Fruit fly (Drosophila melanogaster) whole organism, embryonic: ENCODE results near the gene CG33941.

ENCODE experiments used
- Asciz ChIP-seq: fragments of 200-800 bp; sonication (Bioruptor generic); optimal IDR thresholded peaks from 2 replicates; lab custom pipeline; 2017; ENCODE audit warnings: missing biosample characterization, mild to moderate bottlenecking, missing genetic modification characterization, missing genetic modification reagents
- Atf6 ChIP-seq: fragments of 200-800 bp; sonication (Bioruptor generic); IDR thresholded peaks from 2 replicates; pipeline ENCODE4 v1.3.6; 2022; ENCODE audit warnings: missing biosample characterization, missing genetic modification characterization
- Bdp1 ChIP-seq: fragments of 200-800 bp; sonication (Bioruptor generic); optimal IDR thresholded peaks from 3 replicates; lab custom pipeline; 2016; ENCODE audit warnings: missing biosample characterization, missing genetic modification characterization
- Bteb2 ChIP-seq: fragments of 200-800 bp; sonication (Bioruptor generic); optimal IDR thresholded peaks from 2 replicates; lab custom pipeline; 2016; ENCODE audit warnings: missing biosample characterization, missing genetic modification characterization
- CG10462 ChIP-seq: fragments of 200-800 bp; sonication (Bioruptor generic); optimal IDR thresholded peaks from 2 replicates; lab custom pipeline; 2016; ENCODE audit warnings: missing biosample characterization, missing genetic modification characterization
- CG11093 ChIP-seq: fragments of 200-800 bp; sonication (Bioruptor generic); IDR thresholded peaks from 3 replicates; pipeline ENCODE4 v1.3.6; 2022; ENCODE audit warnings: missing biosample characterization, missing genetic modification characterization
- CG12219 ChIP-seq: fragments of 200-800 bp; sonication (Bioruptor generic); optimal IDR thresholded peaks from 3 replicates; lab custom pipeline; 2018; ENCODE audit warnings: missing biosample characterization, mild to moderate bottlenecking, missing genetic modification characterization
- CG12391 ChIP-seq: fragments of 200-800 bp; sonication (Bioruptor generic); optimal IDR thresholded peaks from 3 replicates; lab custom pipeline; 2018; ENCODE audit warnings: missing biosample characterization, mild to moderate bottlenecking, missing genetic modification characterization, moderate library complexity
- CG12769 ChIP-seq: fragments of 200-800 bp; sonication (Bioruptor generic); optimal IDR thresholded peaks from 2 replicates; lab custom pipeline; 2019; ENCODE audit warnings: missing biosample characterization, mild to moderate bottlenecking, missing genetic modification characterization, moderate library complexity
- CG14860 ChIP-seq: fragments of 200-800 bp; sonication (Bioruptor generic); IDR thresholded peaks from 3 replicates; pipeline ENCODE4 v1.3.6; 2022; ENCODE audit warnings: missing biosample characterization, missing genetic modification characterization; ENCODE audit not compliant: partially characterized antibody
- CG15073 ChIP-seq: fragments of 200-800 bp; sonication (Bioruptor generic); optimal IDR thresholded peaks from 2 replicates; lab custom pipeline; 2016; ENCODE audit warnings: missing biosample characterization, missing genetic modification characterization
- CG16863 ChIP-seq: fragments of 200-800 bp; sonication (Bioruptor generic); optimal IDR thresholded peaks from 3 replicates; lab custom pipeline; 2016; ENCODE audit warnings: missing biosample characterization, missing genetic modification characterization
- CG1792 ChIP-seq: fragments of 200-800 bp; sonication (Bioruptor generic); optimal IDR thresholded peaks from 2 replicates; lab custom pipeline; 2016; ENCODE audit warnings: missing biosample characterization, missing genetic modification characterization
- CG2120 ChIP-seq: fragments of 200-800 bp; sonication (Bioruptor generic); optimal IDR thresholded peaks from 3 replicates; lab custom pipeline; 2016; ENCODE audit warnings: missing biosample characterization, missing genetic modification characterization
- CG6654 ChIP-seq: fragments of 200-800 bp; sonication (Bioruptor generic); optimal IDR thresholded peaks from 2 replicates; lab custom pipeline; 2017; ENCODE audit warnings: missing biosample characterization, mild to moderate bottlenecking, missing genetic modification characterization
- CG7839 ChIP-seq: fragments of 200-800 bp; sonication (Bioruptor generic); optimal IDR thresholded peaks from 3 replicates; lab custom pipeline; 2018; ENCODE audit warnings: missing biosample characterization, mild to moderate bottlenecking, missing genetic modification characterization, moderate library complexity
- CG9727 ChIP-seq: fragments of 200-800 bp; sonication (Bioruptor generic); optimal IDR thresholded peaks from 3 replicates; lab custom pipeline; 2017; ENCODE audit warnings: missing biosample characterization, mild to moderate bottlenecking, missing genetic modification characterization
- CkIIα-i1 ChIP-seq: fragments of 200-800 bp; sonication (Bioruptor generic); IDR thresholded peaks from 2 replicates; pipeline ENCODE4 v1.3.6; 2022; ENCODE audit warnings: missing biosample characterization, missing genetic modification characterization
- CoRest ChIP-seq: fragments of 200-800 bp; sonication (Bioruptor generic); optimal IDR thresholded peaks from 3 replicates; lab custom pipeline; 2018; ENCODE audit warnings: missing biosample characterization, mild to moderate bottlenecking, missing genetic modification characterization, moderate library complexity
- D19A ChIP-seq: fragments of 200-800 bp; optimal IDR thresholded peaks from 3 replicates; lab custom pipeline; 2019; ENCODE audit warnings: missing biosample characterization, mild to moderate bottlenecking, missing genetic modification characterization, moderate library complexity
- Dbx ChIP-seq: fragments of 200-800 bp; sonication (Bioruptor generic); IDR thresholded peaks from 3 replicates; pipeline ENCODE4 v1.3.6; 2022; ENCODE audit warnings: missing biosample characterization, missing genetic modification characterization
- Eip74EF ChIP-seq, 2 experiments: fragments of 200-800 bp in 1 of 2; fragments of >200 bp in 1 of 2; sonication (Bioruptor generic) in 1 of 2; optimal IDR thresholded peaks; 2 replicates each; lab custom pipeline; 2017 to 2019; ENCODE audit warnings: missing biosample characterization in 2 of 2, missing genetic modification characterization in 2 of 2, mild to moderate bottlenecking in 1 of 2, moderate library complexity in 1 of 2
- Med ChIP-seq: fragments of 200-800 bp; sonication (Bioruptor generic); peaks from one replicate; lab custom pipeline; 2016; ENCODE audit warnings: missing biosample characterization, missing genetic modification characterization, mild to moderate bottlenecking, inconsistent platforms, moderate library complexity
- Optix ChIP-seq: fragments of 200-800 bp; sonication (Bioruptor generic); IDR thresholded peaks from 3 replicates; pipeline ENCODE4 v1.3.6; 2022; ENCODE audit warnings: missing biosample characterization, missing genetic modification characterization
- Trl ChIP-seq, 3 experiments: fragments of >200 bp in 2 of 3; fragments of 200-800 bp in 1 of 3; sonication (Bioruptor generic) in 1 of 3; optimal IDR thresholded peaks; 2 replicates in 1 of 3; 3 replicates in 2 of 3; lab custom pipeline; 2016 to 2017; ENCODE audit warnings: missing biosample characterization in 1 of 3, missing genetic modification characterization in 1 of 3
- abd-A ChIP-seq: fragments of 200-800 bp; sonication (Bioruptor generic); optimal IDR thresholded peaks from 3 replicates; lab custom pipeline; 2019; ENCODE audit warnings: missing biosample characterization, mild to moderate bottlenecking, missing genetic modification characterization, moderate library complexity
- ato ChIP-seq: fragments of 200-800 bp; sonication (Bioruptor generic); IDR thresholded peaks from 2 replicates; pipeline ENCODE4 v1.3.6; 2022; ENCODE audit warnings: missing biosample characterization, missing genetic modification characterization; ENCODE audit not compliant: partially characterized antibody
- bbx ChIP-seq: fragments of 200-800 bp; sonication (Bioruptor generic); IDR thresholded peaks from 2 replicates; pipeline ENCODE4 v1.3.6; 2022; ENCODE audit warnings: missing biosample characterization, missing genetic modification characterization; ENCODE audit not compliant: partially characterized antibody
- bigmax ChIP-seq: fragments of 200-800 bp; sonication (Bioruptor generic); optimal IDR thresholded peaks from 2 replicates; lab custom pipeline; 2018; ENCODE audit warnings: missing biosample characterization, mild to moderate bottlenecking, missing genetic modification characterization
- btn ChIP-seq: fragments of 200-800 bp; sonication (Bioruptor generic); optimal IDR thresholded peaks from 2 replicates; lab custom pipeline; 2016; ENCODE audit warnings: missing biosample characterization, missing genetic modification characterization
- croc ChIP-seq: fragments of 200-800 bp; sonication (Bioruptor generic); conservative IDR thresholded peaks from 3 replicates; pipeline ENCODE4 v1.3.6; 2022; ENCODE audit warnings: missing biosample characterization, missing genetic modification characterization
- eve ChIP-seq, 2 experiments: fragments of >200 bp; optimal IDR thresholded peaks; 2 replicates each; lab custom pipeline; 2017; ENCODE audit warnings: missing biosample characterization in 2 of 2, missing genetic modification characterization in 2 of 2
- eyg ChIP-seq: fragments of 200-800 bp; sonication (Bioruptor generic); optimal IDR thresholded peaks from 3 replicates; lab custom pipeline; 2016; ENCODE audit warnings: missing biosample characterization, missing genetic modification characterization
- nerfin-1 ChIP-seq: fragments of 200-800 bp; sonication (Bioruptor generic); optimal IDR thresholded peaks from 3 replicates; lab custom pipeline; 2019; ENCODE audit warnings: missing biosample characterization, mild to moderate bottlenecking, missing genetic modification characterization, moderate library complexity
- onecut ChIP-seq: fragments of 200-800 bp; sonication (Bioruptor generic); IDR thresholded peaks from 2 replicates; pipeline ENCODE4 v1.3.6; 2022; ENCODE audit warnings: missing biosample characterization, missing genetic modification characterization
- scrt ChIP-seq: fragments of 200-800 bp; sonication (Bioruptor generic); optimal IDR thresholded peaks from 2 replicates; lab custom pipeline; 2018; ENCODE audit warnings: missing biosample characterization, mild to moderate bottlenecking, missing genetic modification characterization, moderate library complexity
- slbo ChIP-seq: fragments of 200-800 bp; sonication (Bioruptor generic); IDR thresholded peaks from 2 replicates; pipeline ENCODE4 v1.3.6; 2022; ENCODE audit warnings: missing biosample characterization, missing genetic modification characterization
- stc ChIP-seq: fragments of 200-800 bp; sonication (Bioruptor generic); IDR thresholded peaks from 2 replicates; pipeline ENCODE4 v1.3.6; 2022; ENCODE audit warnings: missing biosample characterization, missing genetic modification characterization
- sug ChIP-seq: fragments of 200-800 bp; optimal IDR thresholded peaks from 2 replicates; lab custom pipeline; 2019; ENCODE audit warnings: missing biosample characterization, mild to moderate bottlenecking, missing genetic modification characterization, moderate library complexity
- wdn ChIP-seq: fragments of 200-800 bp; sonication (Bioruptor generic); IDR thresholded peaks from 2 replicates; pipeline ENCODE4 v1.3.6; 2022; ENCODE audit warnings: missing biosample characterization, missing genetic modification characterization

Gene CG33941

dm6 chr4:488828-489560 lies 21.7 kb downstream of the CG33941 start, which contains the start of gene Asator (continued):
- peak; percentile 60 for TF ChIP-seq scrt (GFP tag; lab: Kevin White, UChicago)
- no peak for TF ChIP-seq wdn
- peak; percentile 91 for TF ChIP-seq nerfin-1 (tag; lab: Kevin White, UChicago)
- no peak for TF ChIP-seq CkIIα-i1
- peak; percentile 54 for TF ChIP-seq CG7839 (tag; lab: Kevin White, UChicago)
- TF ChIP-seq CG10462 (GFP tag; lab: Kevin White, UChicago): no peak
- TF ChIP-seq slbo: no peak; the same call in 1 of the 2 replicates
- no peak for TF ChIP-seq CG1792
- TF ChIP-seq CG2120 (GFP tag; lab: Kevin White, UChicago): peak; percentile 83
- no peak for TF ChIP-seq Bdp1 (GFP tag; lab: Kevin White, UChicago)
- peak; percentile 70 for TF ChIP-seq CG12769 (tag; lab: Kevin White, UChicago)
- no peak for TF ChIP-seq Optix (GFP tag; lab: Robert Waterston, UW)
- no peak for TF ChIP-seq CG6654 (GFP tag; lab: Kevin White, UChicago)
- TF ChIP-seq CG12219 (GFP tag; lab: Kevin White, UChicago): peak; percentile 59
- no peak for TF ChIP-seq ato (GFP tag; lab: Robert Waterston, UW)
- TF ChIP-seq CG12391 (tag; lab: Kevin White, UChicago): peak; percentile 67
- no peak for TF ChIP-seq CG14860 (GFP tag; lab: Robert Waterston, UW)
- no peak for TF ChIP-seq CG11093
- peak; percentile 61 for TF ChIP-seq CG9727 (GFP tag; lab: Kevin White, UChicago)

- TF ChIP-seq CoRest (tag; lab: Kevin White, UChicago): peak; percentile 43
- 0 out of 2 replicates have a peak, but pooled peaks have one; percentile 31 for TF ChIP-seq stc (GFP tag; lab: Robert Waterston, UW)
- peak; percentile 27 for TF ChIP-seq CG15073
- TF ChIP-seq onecut: peak; percentile 96
- TF ChIP-seq Atf6 (GFP tag; lab: Robert Waterston, UW): 0 out of 2 replicates have a peak, but pooled peaks have one; percentile 1
- no peak for TF ChIP-seq D19A (tag; lab: Kevin White, UChicago)
- peak in 1 of 2 experiments; percentile 13 for TF ChIP-seq Eip74EF (GFP tag; optimal IDR thresholded peaks at IDR 0.05; lab: Kevin White, UChicago)
- TF ChIP-seq CG16863 (GFP tag; lab: Kevin White, UChicago): peak; percentile 72
- TF ChIP-seq abd-A (tag; lab: Kevin White, UChicago): peak; percentile 53
- no peak for TF ChIP-seq bigmax
- TF ChIP-seq eve (GFP tag; optimal IDR thresholded peaks at IDR 0.05; lab: Kevin White, UChicago): peak in 1 of 2 experiments; percentile 42
- peak; percentile 25 for TF ChIP-seq Asciz (GFP tag; lab: Kevin White, UChicago)
- TF ChIP-seq bbx (GFP tag; lab: Robert Waterston, UW): 0 out of 2 replicates have a peak, but pooled peaks have one; percentile 27
- peak; percentile 34 for TF ChIP-seq sug (tag; lab: Kevin White, UChicago)
- no peak for TF ChIP-seq Trl (optimal IDR thresholded peaks at IDR 0.05; lab: Kevin White, UChicago)
- no peak for TF ChIP-seq Trl (GFP tag; optimal IDR thresholded peaks at IDR 0.05; lab: Kevin White, UChicago)
- 0 out of 3 replicates have a peak, but pooled peaks have one; percentile 26 for TF ChIP-seq croc
- TF ChIP-seq btn (GFP tag; lab: Kevin White, UChicago): peak; percentile 37
- no peak for TF ChIP-seq Dbx (GFP tag; lab: Robert Waterston, UW)
- peak; percentile 9 for TF ChIP-seq Med (GFP tag; lab: Kevin White, UChicago)
- TF ChIP-seq Bteb2 (GFP tag; lab: Kevin White, UChicago): peak; percentile 43
- TF ChIP-seq eyg (GFP tag; lab: Kevin White, UChicago): peak; percentile 47
Measured at dm6 chr4:489561-489881, 22.2 kb downstream of the CG33941 start.
